Fruit fly (Drosophila melanogaster): ENCODE results near the gene CG18731.
A peak's percentile ranks its signal among the peaks of the same experiment; 100 is the strongest.

Gene CG18731

DNA sequence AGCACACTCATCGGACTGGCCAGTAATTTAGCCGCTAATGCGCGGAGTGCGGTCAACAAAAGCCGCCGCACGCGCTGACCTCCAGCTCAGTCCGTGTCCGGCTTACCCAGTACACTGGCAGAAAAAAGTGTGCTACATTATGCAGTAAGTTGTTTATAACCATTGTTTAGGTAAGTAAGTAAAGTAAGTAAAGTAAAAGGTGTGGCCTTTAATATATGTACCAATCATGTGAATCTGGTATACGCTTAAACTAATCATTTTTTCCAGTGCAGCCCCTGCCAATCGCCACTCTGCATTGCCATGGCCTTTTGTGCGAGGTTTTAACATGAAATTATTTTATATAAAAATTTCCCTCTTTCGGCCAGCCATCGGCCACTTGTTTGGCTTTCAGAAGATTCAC is 13.4 kb upstream of the CG18731 start (continued):
- peak in 1 of 2 experiments; percentile 27 for TF ChIP-seq chif (GFP tag; optimal IDR thresholded peaks at IDR 0.05)
- peak; percentile 14 for TF ChIP-seq CG2712 (tag; optimal IDR thresholded peaks at IDR 0.05)
- TF ChIP-seq lola (GFP tag; optimal IDR thresholded peaks at IDR 0.05): peak in 1 of 3 experiments; percentile 41
- peak; percentile 35; the same call in 2 of the 3 replicates for TF ChIP-seq row (GFP tag; IDR thresholded peaks at IDR 0.05)
- peak; percentile 18 for TF ChIP-seq Oli (tag; optimal IDR thresholded peaks at IDR 0.05)
- TF ChIP-seq pita (GFP tag; optimal IDR thresholded peaks at IDR 0.05): no peak
- TF ChIP-seq CG17328 (GFP tag; IDR thresholded peaks at IDR 0.05): peak; percentile 59
- TF ChIP-seq dmrt99B (tag; optimal IDR thresholded peaks at IDR 0.05): peak; percentile 49
- peak; percentile 81 for TF ChIP-seq sens (GFP tag)
- TF ChIP-seq otp (GFP tag; IDR thresholded peaks at IDR 0.05): 0 out of 3 replicates have a peak, but pooled peaks have one; percentile 7
- peak; percentile 19 for TF ChIP-seq phol (tag; optimal IDR thresholded peaks at IDR 0.05)

DNA sequence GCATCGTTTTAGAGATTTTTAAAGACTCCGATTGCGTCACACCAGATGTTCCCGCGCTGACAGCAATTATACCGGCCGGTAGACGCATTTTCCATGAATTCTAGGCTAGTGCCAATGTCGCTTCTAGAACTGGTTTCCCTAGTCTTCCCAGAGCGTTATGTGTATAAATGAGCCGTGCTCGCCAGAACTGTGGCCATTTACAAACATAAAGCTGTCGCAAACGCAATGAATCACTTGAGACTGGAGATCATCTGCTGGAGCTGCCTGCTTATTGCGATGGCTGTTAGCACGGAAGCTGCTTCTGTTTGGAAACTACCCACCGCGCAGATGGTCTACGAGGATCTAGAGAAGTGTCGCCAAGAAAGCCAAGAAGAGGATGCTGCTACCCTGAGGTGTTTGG is 10.5 kb upstream of the CG18731 start, which contains the start of gene Obp99d:
Gene Obp99d (plus strand): TSS at position 192 of the 400 bp plus-strand sequence.
- peak; percentile 71 for TF ChIP-seq D (optimal IDR thresholded peaks at IDR 0.05)
- no peak for TF ChIP-seq D (GFP tag; optimal IDR thresholded peaks at IDR 0.05)
- peak; percentile 92 for TF ChIP-seq CG2199 (GFP tag; IDR thresholded peaks at IDR 0.05)
- no peak for TF ChIP-seq Lim3 (GFP tag; IDR thresholded peaks at IDR 0.05)

DNA sequence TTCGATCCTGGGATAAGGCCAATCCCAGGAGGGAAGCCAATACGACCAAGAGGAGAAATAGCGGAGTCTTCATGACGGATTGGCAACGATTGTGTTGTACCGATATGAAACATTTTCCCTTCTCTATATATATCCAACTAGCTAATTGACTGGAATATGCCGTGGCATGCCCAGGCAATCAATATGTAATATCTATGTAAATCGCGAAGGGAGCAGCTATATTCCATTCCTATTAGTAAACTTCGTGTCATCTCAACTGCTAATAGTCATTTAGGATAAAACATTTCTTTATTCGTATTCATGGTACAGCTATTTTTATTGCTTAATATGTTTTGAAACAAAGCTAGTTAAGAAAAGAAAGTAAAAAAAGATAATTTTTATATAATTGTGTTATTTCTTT is 9.6 kb upstream of the CG18731 start, which contains the start of gene Dup99B:
Gene Dup99B (minus strand): TSS at position 101 of the 400 bp plus-strand sequence.
- TF ChIP-seq CG9932 (GFP tag; IDR thresholded peaks at IDR 0.05): no peak

dm6 chr3R:29716043-29716781 is 8.6 kb upstream of the CG18731 start:
- peak; percentile 20; the same call in 1 of the 2 replicates for TF ChIP-seq CG32532 (GFP tag; IDR thresholded peaks at IDR 0.05)
- TF ChIP-seq Sox100B (GFP tag; optimal IDR thresholded peaks at IDR 0.05): peak; percentile 15
- peak; percentile 46 for TF ChIP-seq sens (GFP tag)
- TF ChIP-seq Xbp1 (GFP tag; optimal IDR thresholded peaks at IDR 0.05): peak; percentile 17
- no peak for TF ChIP-seq CG15073 (GFP tag; optimal IDR thresholded peaks at IDR 0.05)
- TF ChIP-seq CG11456 (GFP tag; IDR thresholded peaks at IDR 0.05): 0 out of 3 replicates have a peak, but pooled peaks have one; percentile 23
- TF ChIP-seq dmrt99B (tag; optimal IDR thresholded peaks at IDR 0.05): peak; percentile 7
- no peak for TF ChIP-seq sens-2 (GFP tag; IDR thresholded peaks at IDR 0.05)
- TF ChIP-seq Rfx (GFP tag; IDR thresholded peaks at IDR 0.05): 0 out of 2 replicates have a peak, but pooled peaks have one; percentile 13
- TF ChIP-seq CG7987 (GFP tag; optimal IDR thresholded peaks at IDR 0.05): no peak
- peak; percentile 93 for TF ChIP-seq Lpt (GFP tag; optimal IDR thresholded peaks at IDR 0.05)
- peak; percentile 47 for TF ChIP-seq HLHmδ (GFP tag; optimal IDR thresholded peaks at IDR 0.05)
- peak; percentile 3 for TF ChIP-seq CG6254 (GFP tag; optimal IDR thresholded peaks at IDR 0.05)
- peak; percentile 19; the same call in 1 of the 2 replicates for TF ChIP-seq sob (GFP tag; IDR thresholded peaks at IDR 0.05)
- peak; percentile 33 for TF ChIP-seq CG8359 (GFP tag; optimal IDR thresholded peaks at IDR 0.05; ENCODE audit: borderline replicate concordance)
- peak; percentile 34 for TF ChIP-seq CG8478 (optimal IDR thresholded peaks at IDR 0.05)
- TF ChIP-seq lov (optimal IDR thresholded peaks at IDR 0.05): no peak
- TF ChIP-seq lov (GFP tag; IDR thresholded peaks at IDR 0.05): 0 out of 3 replicates have a peak, but pooled peaks have one; percentile 14
- peak; percentile 78 for TF ChIP-seq CG14965 (GFP tag; optimal IDR thresholded peaks at IDR 0.05; ENCODE audit: borderline replicate concordance)
- TF ChIP-seq Med (GFP tag): peak; percentile 48
- peak; percentile 89 for TF ChIP-seq CTCF (GFP tag; optimal IDR thresholded peaks at IDR 0.05)
- no peak for TF ChIP-seq luna (GFP tag; optimal IDR thresholded peaks at IDR 0.05)
- no peak for TF ChIP-seq dmrt11E (tag; optimal IDR thresholded peaks at IDR 0.05)
- peak; percentile 7; the same call in 1 of the 2 replicates for TF ChIP-seq CG10959 (GFP tag; IDR thresholded peaks at IDR 0.05)
- TF ChIP-seq CG11504 (tag; optimal IDR thresholded peaks at IDR 0.05): peak; percentile 1
- no peak for TF ChIP-seq chinmo (GFP tag; IDR thresholded peaks at IDR 0.05; ENCODE audit: partially characterized antibody)
- TF ChIP-seq NC2α (GFP tag; optimal IDR thresholded peaks at IDR 0.05): no peak
- peak; percentile 9 for TF ChIP-seq CG18262 (tag; optimal IDR thresholded peaks at IDR 0.05)
- TF ChIP-seq CG10979 (tag; optimal IDR thresholded peaks at IDR 0.05): peak; percentile 71
- TF ChIP-seq CG12219 (GFP tag; optimal IDR thresholded peaks at IDR 0.05): peak; percentile 15
- TF ChIP-seq CG6791 (GFP tag; IDR thresholded peaks at IDR 0.05; ENCODE audit: partially characterized antibody): no peak; the same call in 2 of the 3 replicates

Data from whole organism, embryonic.